Worm (Caenorhabditis elegans) whole organism, L4 larva: ENCODE measurements around the gene srab-18.

ENCODE experiments used
- T20F7.1 ChIP-seq: fragments of 200-800 bp; sonication (Bioruptor generic); optimal IDR thresholded peaks from 2 replicates; lab custom pipeline; 2018; ENCODE audit warnings: mild to moderate bottlenecking, missing genetic modification characterization, missing compliant biosample characterization
- aha-1 ChIP-seq: fragments of 150-350 bp; peaks from one replicate; lab custom pipeline; 2014; ENCODE audit warnings: missing biosample characterization, missing genetic modification characterization
- ama-1 ChIP-seq: fragments of 150-350 bp; optimal IDR thresholded peaks from 2 replicates; lab custom pipeline; 2014; ENCODE audit warnings: inconsistent platforms, mixed read lengths
- dve-1 ChIP-seq: sonication (generic microtip); optimal IDR thresholded peaks from 2 replicates; lab custom pipeline; 2017; ENCODE audit warnings: antibody characterized with exemption, mild to moderate bottlenecking, missing genetic modification characterization, missing compliant biosample characterization; ENCODE audit not compliant: insufficient read depth
- fkh-10 ChIP-seq: fragments of 150-350 bp; optimal IDR thresholded peaks from 2 replicates; lab custom pipeline; 2014; ENCODE audit warnings: missing biosample characterization, missing genetic modification reagents, missing genetic modification characterization
- fos-1 ChIP-seq: fragments of 150-350 bp; optimal IDR thresholded peaks from 2 replicates; lab custom pipeline; 2014; ENCODE audit warnings: missing biosample characterization, missing genetic modification characterization
- hmg-1.1 ChIP-seq: fragments of 200-800 bp; sonication (Bioruptor generic); IDR thresholded peaks from 2 replicates; pipeline ENCODE4 v1.3.6; 2022; ENCODE audit warnings: missing genetic modification reagents, missing genetic modification characterization, missing compliant biosample characterization
- lin-15B ChIP-seq: fragments of 150-350 bp; sonication (generic microtip); optimal IDR thresholded peaks from 3 replicates; lab custom pipeline; 2014; ENCODE audit warnings: missing biosample characterization, missing genetic modification characterization
- nhr-25 ChIP-seq: sonication (generic microtip); optimal IDR thresholded peaks from 2 replicates; lab custom pipeline; 2017; ENCODE audit warnings: missing genetic modification characterization, mild to moderate bottlenecking, missing compliant biosample characterization, antibody characterized with exemption, moderate library complexity, borderline replicate concordance; ENCODE audit not compliant: insufficient read depth
- pha-4 ChIP-seq, 2 experiments: fragments of 150-350 bp in 1 of 2; fragments of 200-800 bp in 1 of 2; sonication (Bioruptor generic) in 1 of 2; IDR thresholded peaks in 1 of 2; optimal IDR thresholded peaks in 1 of 2; 2 replicates each; pipeline versions ENCODE4 v1.3.6 to Lab custom; 2014 to 2022; ENCODE audit warnings: missing genetic modification characterization in 2 of 2, missing genetic modification reagents in 2 of 2, missing biosample characterization in 1 of 2, missing compliant biosample characterization in 1 of 2
- saeg-2 ChIP-seq: fragments of 200-800 bp; sonication (Bioruptor generic); IDR thresholded peaks from 2 replicates; pipeline ENCODE4 v1.3.6; 2022; ENCODE audit warnings: missing genetic modification reagents, missing genetic modification characterization, missing compliant biosample characterization

- TF ChIP-seq lin-15B, result no peak
- TF ChIP-seq nhr-25 (tag; lab: Kevin White, UChicago), result no peak
- TF ChIP-seq ama-1 (lab: Kevin White, UChicago), result no peak
- no peak for TF ChIP-seq dve-1 (tag; lab: Kevin White, UChicago)
- TF ChIP-seq saeg-2 (GFP tag; lab: Robert Waterston, UW), result no peak
- no peak for TF ChIP-seq fos-1 (tag; lab: Kevin White, UChicago)
- no peak for TF ChIP-seq fkh-10 (GFP tag; lab: Kevin White, UChicago)
- TF ChIP-seq aha-1 (tag; lab: Kevin White, UChicago), result no peak
- no peak for TF ChIP-seq T20F7.1
- no peak for TF ChIP-seq pha-4 (GFP tag; IDR thresholded peaks at IDR 0.05; lab: Robert Waterston, UW)
- no peak for TF ChIP-seq pha-4 (tag; optimal IDR thresholded peaks at IDR 0.05; lab: Kevin White, UChicago)
- TF ChIP-seq hmg-1.1 (GFP tag; lab: Robert Waterston, UW), result no peak
These were observed 29.9 kb upstream of the srab-18 start for ce11 chrV:9901119-9901518.
